Fruit fly (Drosophila melanogaster) whole organism, pupa: ENCODE data around the gene Cpr66Cb.

Experiments used
- CG12605 ChIP-seq: fragments of 200-800 bp; sonication (Bioruptor generic); IDR thresholded peaks from 2 replicates; pipeline ENCODE4 v1.3.6; 2022; ENCODE audit warnings: missing biosample characterization, missing genetic modification characterization
- CG14655 ChIP-seq: fragments of 200-800 bp; sonication (Bioruptor generic); optimal IDR thresholded peaks from 3 replicates; lab custom pipeline; 2017; ENCODE audit warnings: mild to moderate bottlenecking, missing biosample characterization, missing genetic modification reagents, missing genetic modification characterization
- CG17806 ChIP-seq: fragments of 200-800 bp; sonication (Bioruptor generic); optimal IDR thresholded peaks from 2 replicates; lab custom pipeline; 2018; ENCODE audit warnings: missing biosample characterization, mild to moderate bottlenecking, missing genetic modification characterization, moderate library complexity
- CG32121 ChIP-seq: fragments of 200-800 bp; sonication (Bioruptor generic); IDR thresholded peaks from 2 replicates; pipeline ENCODE4 v1.3.6; 2022; ENCODE audit warnings: missing biosample characterization, missing genetic modification characterization
- CG4496 ChIP-seq: fragments of 200-800 bp; sonication (Bioruptor generic); IDR thresholded peaks from 3 replicates; pipeline ENCODE4 v1.3.6; 2022; ENCODE audit warnings: missing biosample characterization, missing genetic modification characterization
- CG8159 ChIP-seq: fragments of 200-800 bp; sonication (Bioruptor generic); optimal IDR thresholded peaks from 3 replicates; lab custom pipeline; 2018; ENCODE audit warnings: missing biosample characterization, mild to moderate bottlenecking, missing genetic modification characterization, moderate library complexity
- CG8301 ChIP-seq: fragments of 200-800 bp; sonication (Bioruptor generic); optimal IDR thresholded peaks from 2 replicates; lab custom pipeline; 2018; ENCODE audit warnings: missing biosample characterization, mild to moderate bottlenecking, missing genetic modification characterization
- Ets98B ChIP-seq: fragments of 200-800 bp; sonication (Bioruptor generic); IDR thresholded peaks from 2 replicates; pipeline ENCODE4 v1.3.6; 2022; ENCODE audit warnings: missing biosample characterization, missing genetic modification characterization
- Pif1A ChIP-seq: fragments of 200-800 bp; sonication (Bioruptor generic); optimal IDR thresholded peaks from 3 replicates; lab custom pipeline; 2016; ENCODE audit warnings: missing biosample characterization, missing genetic modification characterization
- Pif1B ChIP-seq: fragments of 200-800 bp; sonication (Bioruptor generic); optimal IDR thresholded peaks from 3 replicates; lab custom pipeline; 2016; ENCODE audit warnings: missing biosample characterization, missing genetic modification characterization
- Snoo ChIP-seq: fragments of 200-800 bp; sonication (Bioruptor generic); optimal IDR thresholded peaks from 3 replicates; lab custom pipeline; 2017; ENCODE audit warnings: missing biosample characterization, mild to moderate bottlenecking, missing genetic modification characterization, inconsistent platforms
- fd96Ca ChIP-seq: fragments of 200-800 bp; sonication (Bioruptor generic); IDR thresholded peaks from 3 replicates; pipeline ENCODE4 v1.3.6; 2022; ENCODE audit warnings: missing biosample characterization, missing genetic modification characterization
- gl ChIP-seq: fragments of 200-800 bp; sonication (Bioruptor generic); optimal IDR thresholded peaks from 2 replicates; lab custom pipeline; 2018; ENCODE audit warnings: missing biosample characterization, mild to moderate bottlenecking, missing genetic modification characterization

dm6 chr3L:8371538-8371937 lies 35.1 kb downstream of the Cpr66Cb start:
- TF ChIP-seq CG32121 (no peak), CG8301 (no peak), CG12605 (GFP tag; lab: Robert Waterston, UW) (no peak), CG17806 (tag; lab: Kevin White, UChicago) (no peak), Snoo (tag; lab: Kevin White, UChicago) (no peak), Ets98B (GFP tag; lab: Robert Waterston, UW) (no peak), CG14655 (GFP tag; lab: Kevin White, UChicago) (peak; percentile 1), CG8159 (no peak), Pif1A (GFP tag; lab: Kevin White, UChicago) (no peak), gl (no peak), Pif1B (GFP tag; lab: Kevin White, UChicago) (no peak), fd96Ca (GFP tag; lab: Robert Waterston, UW) (no peak), CG4496 (no peak)
